Worm (Caenorhabditis elegans) whole organism, L3 larva: Measurements from ENCODE around the gene F19B2.5.

Source experiments
- R02D3.7 ChIP-seq: fragments of 150-350 bp; optimal IDR thresholded peaks from 2 replicates; lab custom pipeline; 2014; ENCODE audit warnings: missing biosample characterization, missing genetic modification characterization
- ceh-82 ChIP-seq: fragments of 150-350 bp; optimal IDR thresholded peaks from 2 replicates; lab custom pipeline; 2014; ENCODE audit warnings: missing biosample characterization, missing genetic modification characterization
- elt-2 ChIP-seq: sonication (generic microtip); optimal IDR thresholded peaks from 2 replicates; lab custom pipeline; 2016; ENCODE audit warnings: missing genetic modification reagents, mild to moderate bottlenecking, missing genetic modification characterization, missing compliant biosample characterization
- elt-3 ChIP-seq, 3 experiments: fragments of 150-350 bp in 1 of 3; sonication (generic microtip) in 2 of 3; optimal IDR thresholded peaks; 2 replicates in 2 of 3; 4 replicates in 1 of 3; lab custom pipeline; 2014 to 2017; ENCODE audit warnings: missing biosample characterization in 3 of 3, missing genetic modification characterization in 3 of 3
- nfya-1 ChIP-seq: sonication (generic microtip); optimal IDR thresholded peaks from 2 replicates; lab custom pipeline; 2017; ENCODE audit warnings: missing genetic modification characterization, mild to moderate bottlenecking, missing compliant biosample characterization, antibody characterized with exemption, moderate library complexity; ENCODE audit not compliant: insufficient read depth
- nhr-237 ChIP-seq: fragments of 150-350 bp; optimal IDR thresholded peaks from 2 replicates; lab custom pipeline; 2014; ENCODE audit warnings: missing biosample characterization, missing genetic modification characterization
- pha-4 ChIP-seq: fragments of 150-350 bp; optimal IDR thresholded peaks from 2 replicates; lab custom pipeline; 2014; ENCODE audit warnings: missing biosample characterization, missing genetic modification reagents, missing genetic modification characterization

ce11 chrV:20165808-20166207, 1.8 kb upstream of the F19B2.5 start:
- TF ChIP-seq elt-2 (tag; lab: Kevin White, UChicago), result peak; percentile 71
- TF ChIP-seq pha-4 (tag; lab: Kevin White, UChicago), result no peak
- TF ChIP-seq elt-3 (tag; optimal IDR thresholded peaks at IDR 0.05; lab: Kevin White, UChicago), result no peak
- TF ChIP-seq ceh-82 (tag; lab: Kevin White, UChicago), result no peak
- no peak for TF ChIP-seq nhr-237 (tag; lab: Kevin White, UChicago)
- no peak for TF ChIP-seq nfya-1
- TF ChIP-seq R02D3.7 (tag; lab: Kevin White, UChicago), result no peak
